Fruit fly (Drosophila melanogaster) whole organism, wandering third instar larva: Measurements from ENCODE around the gene Hnf4.

ENCODE experiments used
- Abd-B ChIP-seq: fragments of >200 bp; optimal IDR thresholded peaks from 2 replicates; lab custom pipeline; 2017; ENCODE audit warnings: missing biosample characterization, missing genetic modification characterization
- CG32264 ChIP-seq: fragments of 200-800 bp; sonication (Bioruptor generic); optimal IDR thresholded peaks from 2 replicates; lab custom pipeline; 2016; ENCODE audit warnings: missing biosample characterization, missing genetic modification characterization
- CG9705 ChIP-seq: fragments of 200-800 bp; sonication (Bioruptor generic); optimal IDR thresholded peaks from 2 replicates; lab custom pipeline; 2018; ENCODE audit warnings: missing biosample characterization, mild to moderate bottlenecking, missing genetic modification characterization
- CrebA ChIP-seq: fragments of 200-800 bp; sonication (Bioruptor generic); optimal IDR thresholded peaks from 2 replicates; lab custom pipeline; 2016; ENCODE audit warnings: missing biosample characterization, mild to moderate bottlenecking, missing genetic modification characterization, borderline replicate concordance
- Dfd ChIP-seq: fragments of >200 bp; optimal IDR thresholded peaks from 2 replicates; lab custom pipeline; 2017; ENCODE audit warnings: missing biosample characterization, missing genetic modification characterization
- Dif ChIP-seq: fragments of 200-275, 200-300 bp; sonication (Bioruptor generic); optimal IDR thresholded peaks from 2 replicates; lab custom pipeline; 2018; ENCODE audit warnings: missing biosample characterization, missing genetic modification characterization; ENCODE audit not compliant: partially characterized antibody
- GATAd ChIP-seq: sonication (Bioruptor generic); optimal IDR thresholded peaks from 2 replicates; lab custom pipeline; 2016; ENCODE audit warnings: missing biosample characterization, missing genetic modification characterization
- HLH106 ChIP-seq: fragments of 200-800 bp; optimal IDR thresholded peaks from 3 replicates; lab custom pipeline; 2019; ENCODE audit warnings: missing biosample characterization, mild to moderate bottlenecking, missing genetic modification characterization, moderate library complexity
- Hnf4 ChIP-seq: fragments of 200-800 bp; sonication (Bioruptor generic); optimal IDR thresholded peaks from 2 replicates; lab custom pipeline; 2016; ENCODE audit warnings: missing biosample characterization, mild to moderate bottlenecking, missing genetic modification characterization
- Hr78 ChIP-seq: fragments of >200 bp; optimal IDR thresholded peaks from 2 replicates; lab custom pipeline; 2017; ENCODE audit warnings: missing biosample characterization, missing genetic modification characterization
- Hr83 ChIP-seq: fragments of 200-300 bp; sonication (Bioruptor generic); optimal IDR thresholded peaks from 2 replicates; lab custom pipeline; 2016; ENCODE audit warnings: missing biosample characterization, mild to moderate bottlenecking, missing genetic modification characterization, moderate library complexity; ENCODE audit not compliant: poor library complexity, severe bottlenecking
- Jra ChIP-seq: sonication (Bioruptor generic); optimal IDR thresholded peaks from 2 replicates; lab custom pipeline; 2016; ENCODE audit warnings: missing biosample characterization, missing genetic modification characterization
- Mio ChIP-seq: sonication (Bioruptor generic); optimal IDR thresholded peaks from 2 replicates; lab custom pipeline; 2016; ENCODE audit warnings: missing biosample characterization, missing genetic modification characterization
- Myc ChIP-seq: fragments of >200 bp; optimal IDR thresholded peaks from 2 replicates; lab custom pipeline; 2017
- N ChIP-seq: fragments of >200 bp; optimal IDR thresholded peaks from 2 replicates; lab custom pipeline; 2018; ENCODE audit warnings: missing biosample characterization, missing external identifiers, missing genetic modification characterization
- OdsH ChIP-seq: fragments of 200-800 bp; sonication (Bioruptor generic); optimal IDR thresholded peaks from 2 replicates; lab custom pipeline; 2016; ENCODE audit warnings: missing biosample characterization, mild to moderate bottlenecking, missing genetic modification characterization
- Rel ChIP-seq, 2 experiments: fragments of 200-800 bp; sonication (Bioruptor generic) in 1 of 2; optimal IDR thresholded peaks; 2 replicates in 1 of 2; 3 replicates in 1 of 2; lab custom pipeline; 2016 to 2019; ENCODE audit warnings: mild to moderate bottlenecking in 2 of 2, missing biosample characterization in 2 of 2, missing genetic modification characterization in 2 of 2, moderate library complexity in 1 of 2
- Sp1 ChIP-seq: fragments of 200-800 bp; sonication (Bioruptor generic); optimal IDR thresholded peaks from 3 replicates; lab custom pipeline; 2019; ENCODE audit warnings: missing biosample characterization, mild to moderate bottlenecking, missing genetic modification characterization, moderate library complexity
- Vsx2 ChIP-seq: fragments of 200-300, 225-300 bp; sonication (Bioruptor generic); optimal IDR thresholded peaks from 2 replicates; lab custom pipeline; 2018; ENCODE audit warnings: missing biosample characterization, missing genetic modification characterization; ENCODE audit not compliant: partially characterized antibody
- br ChIP-seq: fragments of 200-800 bp; sonication (Bioruptor generic); optimal IDR thresholded peaks from 2 replicates; lab custom pipeline; 2016; ENCODE audit warnings: missing biosample characterization, missing genetic modification characterization
- brk ChIP-seq: fragments of 200-800 bp; sonication (Bioruptor generic); optimal IDR thresholded peaks from 2 replicates; lab custom pipeline; 2016; ENCODE audit warnings: missing biosample characterization, mild to moderate bottlenecking, missing genetic modification characterization
- dl ChIP-seq, 2 experiments: fragments of 175-275, 200-275 bp in 1 of 2; fragments of 200-275 bp in 1 of 2; sonication (Bioruptor generic); optimal IDR thresholded peaks; lab custom pipeline; 2018; ENCODE audit warnings: mild to moderate bottlenecking in 2 of 2, missing biosample characterization in 2 of 2, missing genetic modification characterization in 2 of 2, moderate library complexity in 2 of 2; ENCODE audit not compliant: partially characterized antibody in 2 of 2, insufficient read depth in 1 of 2
- dmrt93B ChIP-seq: fragments of 200-800 bp; sonication (Bioruptor generic); optimal IDR thresholded peaks from 2 replicates; lab custom pipeline; 2018; ENCODE audit warnings: missing biosample characterization, mild to moderate bottlenecking, missing genetic modification characterization
- dsf ChIP-seq: sonication (Bioruptor generic); optimal IDR thresholded peaks from 2 replicates; lab custom pipeline; 2016; ENCODE audit warnings: missing biosample characterization, missing genetic modification characterization, borderline replicate concordance
- ey ChIP-seq: fragments of 200-800 bp; sonication (Bioruptor generic); optimal IDR thresholded peaks from 2 replicates; lab custom pipeline; 2016; ENCODE audit warnings: missing biosample characterization, missing genetic modification characterization
- foxo ChIP-seq, 2 experiments: fragments of 200-800 bp; sonication (Bioruptor generic); optimal IDR thresholded peaks; 2 replicates in 1 of 2; 3 replicates in 1 of 2; lab custom pipeline; 2016 to 2017; ENCODE audit warnings: missing biosample characterization in 2 of 2, missing genetic modification characterization in 2 of 2
- fru ChIP-seq: fragments of 200-800 bp; sonication (Bioruptor generic); optimal IDR thresholded peaks from 3 replicates; lab custom pipeline; 2016; ENCODE audit warnings: missing biosample characterization, mild to moderate bottlenecking, missing genetic modification characterization
- h ChIP-seq: fragments of 200-800 bp; sonication (Bioruptor generic); optimal IDR thresholded peaks from 3 replicates; lab custom pipeline; 2016; ENCODE audit warnings: missing biosample characterization, mild to moderate bottlenecking, missing genetic modification characterization
- jim ChIP-seq: fragments of 175-275, 200-325 bp; sonication (Bioruptor generic); optimal IDR thresholded peaks from 2 replicates; lab custom pipeline; 2016; ENCODE audit warnings: missing biosample characterization, mild to moderate bottlenecking, missing genetic modification characterization
- lola ChIP-seq: fragments of >200 bp; optimal IDR thresholded peaks from 2 replicates; lab custom pipeline; 2017; ENCODE audit warnings: missing biosample characterization, missing genetic modification characterization
- pan ChIP-seq: fragments of >200 bp; optimal IDR thresholded peaks from 2 replicates; lab custom pipeline; 2017
- psq ChIP-seq: fragments of 200-800 bp; sonication (Bioruptor generic); optimal IDR thresholded peaks from 3 replicates; lab custom pipeline; 2017; ENCODE audit warnings: missing biosample characterization, mild to moderate bottlenecking, missing genetic modification characterization, moderate library complexity
- rgr ChIP-seq: fragments of 200-800 bp; sonication (Bioruptor generic); optimal IDR thresholded peaks from 3 replicates; lab custom pipeline; 2016; ENCODE audit warnings: missing biosample characterization, mild to moderate bottlenecking, missing genetic modification characterization
- sage ChIP-seq: fragments of 200-800 bp; sonication (Bioruptor generic); optimal IDR thresholded peaks from 2 replicates; lab custom pipeline; 2016; ENCODE audit warnings: missing biosample characterization, mild to moderate bottlenecking, missing genetic modification characterization
- sv ChIP-seq: fragments of 200-800 bp; sonication (Bioruptor generic); optimal IDR thresholded peaks from 3 replicates; lab custom pipeline; 2016; ENCODE audit warnings: missing biosample characterization, missing genetic modification characterization
- tai ChIP-seq: sonication (Bioruptor generic); optimal IDR thresholded peaks from 2 replicates; lab custom pipeline; 2016; ENCODE audit warnings: missing biosample characterization, missing genetic modification characterization
- usp ChIP-seq: fragments of >200 bp; optimal IDR thresholded peaks from 2 replicates; lab custom pipeline; 2017; ENCODE audit warnings: missing biosample characterization, missing genetic modification characterization
- woc ChIP-seq: sonication (Bioruptor generic); optimal IDR thresholded peaks from 2 replicates; lab custom pipeline; 2016; ENCODE audit warnings: missing biosample characterization, mild to moderate bottlenecking, missing genetic modification characterization

The Hnf4 gene

dm6 chr2L:8736383-8736782 is 27.0 kb upstream of the Hnf4 start:
- no peak for TF ChIP-seq N (GFP tag; lab: Kevin White, UChicago)
- TF ChIP-seq Hnf4 (GFP tag; lab: Kevin White, UChicago), result peak; percentile 23

dm6 chr2L:8735572-8735996 is 26.2 kb upstream of the Hnf4 start:
- TF ChIP-seq rgr (GFP tag; lab: Kevin White, UChicago) (peak; percentile 74), psq (GFP tag; lab: Kevin White, UChicago) (peak; percentile 12), sage (GFP tag; lab: Kevin White, UChicago) (no peak), Vsx2 (GFP tag; lab: Kevin White, UChicago) (peak; percentile 82), brk (GFP tag; lab: Kevin White, UChicago) (no peak), Rel (GFP tag; optimal IDR thresholded peaks at IDR 0.05; lab: Kevin White, UChicago) (peak; percentile 66), Rel (tag; optimal IDR thresholded peaks at IDR 0.05; lab: Kevin White, UChicago) (peak; percentile 69), CG9705 (GFP tag; lab: Kevin White, UChicago) (no peak), CG32264 (GFP tag; lab: Kevin White, UChicago) (no peak), Hnf4 (GFP tag; lab: Kevin White, UChicago) (peak; percentile 85), foxo (GFP tag; optimal IDR thresholded peaks at IDR 0.05; lab: Kevin White, UChicago) (peak in 1 of 2 experiments; percentile 38), dmrt93B (GFP tag; lab: Kevin White, UChicago) (no peak), fru (GFP tag; lab: Kevin White, UChicago) (peak; percentile 62), Hr78 (GFP tag; lab: Kevin White, UChicago) (no peak), woc (GFP tag; lab: Kevin White, UChicago) (peak; percentile 17), ey (GFP tag; lab: Kevin White, UChicago) (no peak), Dif (GFP tag; lab: Kevin White, UChicago) (peak; percentile 94), lola (GFP tag; lab: Kevin White, UChicago) (no peak), HLH106 (tag; lab: Kevin White, UChicago) (peak; percentile 43), Sp1 (GFP tag; lab: Kevin White, UChicago) (peak; percentile 66), Dfd (GFP tag; lab: Kevin White, UChicago) (no peak), GATAd (GFP tag; lab: Kevin White, UChicago) (no peak), tai (no peak), dl (GFP tag; optimal IDR thresholded peaks at IDR 0.05; lab: Kevin White, UChicago; ENCODE audit: insufficient read depth in 1 of 2, partially characterized antibody in 2 of 2) (peak; percentile 83 to 89), sv (GFP tag; lab: Kevin White, UChicago) (no peak), Myc (lab: Kevin White, UChicago) (no peak), Abd-B (GFP tag; lab: Kevin White, UChicago) (no peak), usp (no peak), OdsH (GFP tag; lab: Kevin White, UChicago) (peak; percentile 56), pan (no peak), h (GFP tag; lab: Kevin White, UChicago) (peak; percentile 79), CrebA (GFP tag; lab: Kevin White, UChicago) (peak; percentile 22), N (GFP tag; lab: Kevin White, UChicago) (no peak), Hr83 (GFP tag; lab: Kevin White, UChicago) (peak; percentile 91), jim (GFP tag; lab: Kevin White, UChicago) (no peak), br (GFP tag; lab: Kevin White, UChicago) (peak; percentile 67), dsf (GFP tag; lab: Kevin White, UChicago) (no peak), Mio (GFP tag; lab: Kevin White, UChicago) (no peak), Jra (GFP tag; lab: Kevin White, UChicago) (peak; percentile 85)

- no peak for TF ChIP-seq lola (GFP tag; lab: Kevin White, UChicago)
- TF ChIP-seq CrebA (GFP tag; lab: Kevin White, UChicago), result no peak
- no peak for TF ChIP-seq Vsx2 (GFP tag; lab: Kevin White, UChicago)
- no peak for TF ChIP-seq Sp1 (GFP tag; lab: Kevin White, UChicago)
- TF ChIP-seq, all 38 proteins: peak for 0
Measured at dm6 chr2L:8734998-8735397, 25.6 kb upstream of the Hnf4 start.
